Fruit fly (Drosophila melanogaster): ENCODE results near the gene CG14137.

dm6 chr3L:11563972-11564533 is 35.8 kb downstream of the CG14137 start, which contains the start of the genes CG46412 and CG33267:
- TF ChIP-seq CG15710 (tag; optimal IDR thresholded peaks at IDR 0.05) (no peak), CG13204 (GFP tag; optimal IDR thresholded peaks at IDR 0.05) (no peak), gl (tag; optimal IDR thresholded peaks at IDR 0.05) (no peak), CG4496 (GFP tag; IDR thresholded peaks at IDR 0.05) (no peak), Snoo (tag; optimal IDR thresholded peaks at IDR 0.05) (no peak)
